Worm (Caenorhabditis elegans): ENCODE results near the gene C24H10.2.

Gene C24H10.2

ce11 chrX:5038812-5039211 lies 25.6 kb upstream of the C24H10.2 start:
- TF ChIP-seq him-1 (tag; optimal IDR thresholded peaks at IDR 0.05) (no peak), dao-5 (tag; optimal IDR thresholded peaks at IDR 0.05) (no peak), W03F9.2 (tag; optimal IDR thresholded peaks at IDR 0.05) (no peak)

- TF ChIP-seq W03F9.2 (tag; optimal IDR thresholded peaks at IDR 0.05) (no peak), him-1 (tag; optimal IDR thresholded peaks at IDR 0.05) (no peak)
Observed at ce11 chrX:5040038-5040437, 24.4 kb upstream of the C24H10.2 start.

DNA sequence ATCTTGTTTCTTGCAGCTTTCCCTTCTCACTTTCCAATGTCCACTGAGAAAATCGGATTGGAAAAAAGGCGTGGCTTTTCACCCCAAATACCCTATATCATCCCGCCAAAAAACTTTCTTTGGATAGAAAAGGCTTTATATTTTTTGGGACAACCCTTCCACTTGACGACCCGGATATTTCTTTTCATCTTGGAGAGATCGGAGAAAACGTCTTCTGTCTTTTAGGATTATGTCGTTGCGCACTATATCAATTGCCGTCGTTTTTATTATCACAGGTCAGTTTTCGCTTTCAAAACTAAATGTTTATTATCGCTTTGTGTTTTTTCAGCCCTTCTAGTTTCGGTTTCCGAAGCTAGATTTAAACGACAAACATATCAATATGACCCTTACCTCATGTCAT lies 20.5 kb upstream of the C24H10.2 start, which contains the start of gene Y64H9A.2:
Gene Y64H9A.2, plus strand, starts transcription at position 90 of the 400 bp plus-strand sequence.
- no peak for TF ChIP-seq him-1 (tag; optimal IDR thresholded peaks at IDR 0.05)

DNA sequence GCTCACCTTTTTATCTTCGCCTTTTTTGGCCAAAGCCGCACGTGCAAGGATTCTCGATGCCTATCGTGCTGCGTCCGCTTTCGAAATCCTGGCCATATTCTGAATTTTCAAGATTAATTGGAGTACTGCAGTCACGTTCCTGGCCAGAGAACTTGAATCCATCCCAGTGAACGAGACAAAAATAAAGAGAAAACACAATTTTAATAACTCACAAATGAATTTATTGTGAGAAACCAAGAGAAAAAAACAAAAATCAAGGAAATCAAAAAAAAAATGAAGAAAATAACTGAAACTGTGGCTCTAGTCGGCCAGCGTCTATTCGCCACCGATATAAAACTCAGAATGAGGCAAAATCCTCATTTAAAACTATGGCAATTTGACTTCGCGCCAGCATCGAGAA lies 5.2 kb upstream of the C24H10.2 start, which contains the start of gene C24H10.4:
Gene C24H10.4, minus strand, starts transcription at position 101 of the 400 bp plus-strand sequence.
- TF ChIP-seq dao-5 (tag; optimal IDR thresholded peaks at IDR 0.05), result no peak
- TF ChIP-seq him-1 (tag; optimal IDR thresholded peaks at IDR 0.05), result no peak
- no peak for TF ChIP-seq W03F9.2 (tag; optimal IDR thresholded peaks at IDR 0.05)

- TF ChIP-seq dao-5 (tag; optimal IDR thresholded peaks at IDR 0.05), result no peak
Observed at ce11 chrX:5060756-5061155, 3.6 kb upstream of the C24H10.2 start, which contains the start of gene C24H10.3. Gene C24H10.3 (plus strand): TSS chrX:5061056.

DNA sequence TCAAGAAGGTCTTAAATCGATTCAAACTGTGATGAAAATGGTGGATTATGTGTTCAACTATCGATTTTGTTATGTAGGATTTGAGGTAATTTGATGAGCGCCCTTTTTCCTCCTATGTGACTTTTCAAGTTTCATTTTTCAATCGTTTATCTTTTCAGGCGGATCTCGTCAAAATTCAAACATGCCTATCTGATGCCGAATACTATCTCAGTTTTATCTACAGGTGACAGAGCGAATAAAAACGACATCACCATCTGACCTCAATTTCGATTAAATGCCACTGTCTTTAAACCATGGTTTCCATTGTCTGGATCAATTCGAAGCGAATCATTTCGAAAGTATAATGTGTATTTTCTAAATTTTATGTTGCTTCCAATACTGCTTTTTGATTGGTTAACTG lies 2.6 kb upstream of the C24H10.2 start:
- TF ChIP-seq W03F9.2 (tag; optimal IDR thresholded peaks at IDR 0.05), result no peak
- no peak for TF ChIP-seq dao-5 (tag; optimal IDR thresholded peaks at IDR 0.05)
- TF ChIP-seq him-1 (tag; optimal IDR thresholded peaks at IDR 0.05), result no peak

- TF ChIP-seq him-1 (tag; optimal IDR thresholded peaks at IDR 0.05), result no peak
- TF ChIP-seq dao-5 (tag; optimal IDR thresholded peaks at IDR 0.05), result no peak
- TF ChIP-seq W03F9.2 (tag; optimal IDR thresholded peaks at IDR 0.05), result no peak
Observed at ce11 chrX:5066570-5066969, 2.2 kb downstream of the C24H10.2 start.

- no peak for TF ChIP-seq W03F9.2 (tag; optimal IDR thresholded peaks at IDR 0.05)
- TF ChIP-seq him-1 (tag; optimal IDR thresholded peaks at IDR 0.05), result no peak
- no peak for TF ChIP-seq dao-5 (tag; optimal IDR thresholded peaks at IDR 0.05)
Observed at ce11 chrX:5067796-5068195, 3.4 kb downstream of the C24H10.2 start, which contains the start of gene clc-7. Gene clc-7 (plus strand): TSS chrX:5068096.

DNA sequence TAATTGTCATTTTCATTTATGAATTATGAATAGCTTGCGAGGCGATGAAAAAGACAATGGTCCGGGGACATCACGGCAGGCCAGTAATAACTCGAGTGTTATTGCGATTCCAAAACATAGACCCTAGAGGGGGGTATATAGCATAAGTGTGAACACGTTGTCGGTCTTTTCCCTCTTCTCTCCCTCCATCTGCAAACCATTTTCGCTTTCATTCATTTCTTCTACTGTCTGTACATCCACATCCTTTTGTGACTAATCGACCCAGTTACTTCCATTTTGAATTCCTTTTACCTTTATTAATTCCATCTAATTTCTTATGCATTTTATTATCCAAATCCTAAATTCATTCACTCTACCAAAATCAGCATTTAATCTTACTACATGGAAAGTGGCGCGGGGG lies 6.6 kb downstream of the C24H10.2 start:
- TF ChIP-seq W03F9.2 (tag; optimal IDR thresholded peaks at IDR 0.05), result no peak
- no peak for TF ChIP-seq him-1 (tag; optimal IDR thresholded peaks at IDR 0.05)
- TF ChIP-seq dao-5 (tag; optimal IDR thresholded peaks at IDR 0.05), result no peak

DNA sequence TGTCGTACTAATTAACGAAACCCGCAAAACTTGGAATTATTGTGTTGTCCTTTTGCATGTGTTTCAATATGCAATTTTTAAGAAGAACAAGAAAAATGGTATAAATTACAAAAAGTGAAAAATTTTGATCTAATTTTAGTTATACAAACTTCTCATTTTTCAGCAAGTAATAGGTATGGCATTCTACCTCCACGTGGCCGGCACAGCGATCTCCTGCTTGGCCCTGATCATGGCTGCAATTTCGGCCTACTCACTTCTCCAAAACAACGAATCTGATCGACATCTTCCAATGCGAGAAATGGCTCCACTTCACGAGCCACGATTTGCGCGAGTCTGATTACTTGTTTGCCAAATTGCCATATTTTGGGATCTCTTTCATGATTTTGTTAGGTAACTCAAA lies 9.5 kb downstream of the C24H10.2 start:
- no peak for TF ChIP-seq W03F9.2 (tag; optimal IDR thresholded peaks at IDR 0.05)

- TF ChIP-seq W03F9.2 (tag; optimal IDR thresholded peaks at IDR 0.05) (no peak), dao-5 (tag; optimal IDR thresholded peaks at IDR 0.05) (no peak), him-1 (tag; optimal IDR thresholded peaks at IDR 0.05) (no peak)
Observed at ce11 chrX:5075538-5075937, 11.1 kb downstream of the C24H10.2 start.

DNA sequence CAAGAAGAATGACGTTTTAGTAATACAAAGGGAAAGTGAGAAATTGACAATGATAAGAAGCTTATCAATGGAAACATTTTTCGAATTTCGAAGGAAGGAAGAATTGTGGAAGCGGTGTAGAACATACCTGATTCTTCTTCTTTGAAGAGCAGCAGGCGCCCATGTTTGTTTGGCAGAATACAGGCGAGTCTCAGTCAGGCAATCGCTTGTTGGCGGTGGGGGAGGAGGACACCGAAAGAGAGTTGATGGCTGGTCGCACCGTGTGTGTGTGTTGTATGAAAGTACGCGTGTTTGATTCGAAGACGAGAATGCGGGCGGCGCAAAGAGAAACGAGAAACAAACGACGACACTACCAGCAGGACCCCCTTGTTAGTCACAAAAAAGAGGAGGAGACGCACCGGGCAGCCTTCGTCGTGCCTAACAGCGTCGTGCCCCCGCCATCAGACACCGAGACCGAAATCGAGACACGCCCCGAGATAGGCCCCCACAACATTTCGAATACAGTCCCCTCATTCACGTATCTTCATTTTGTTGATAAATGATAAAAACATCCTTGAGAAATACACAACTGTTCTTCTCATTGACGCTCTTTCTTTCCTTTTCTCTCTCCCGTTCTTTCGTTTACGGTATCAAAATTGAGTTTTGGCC lies 13.4 kb downstream of the C24H10.2 start, which contains the start of gene cal-5:
Gene cal-5, minus strand, starts transcription at position 266 of the 648 bp plus-strand sequence.
- TF ChIP-seq W03F9.2 (tag; optimal IDR thresholded peaks at IDR 0.05) (no peak), dao-5 (tag; optimal IDR thresholded peaks at IDR 0.05) (no peak), him-1 (tag; optimal IDR thresholded peaks at IDR 0.05) (no peak)

ce11 chrX:5079297-5079696 lies 14.9 kb downstream of the C24H10.2 start:
- TF ChIP-seq him-1 (tag; optimal IDR thresholded peaks at IDR 0.05) (no peak), W03F9.2 (tag; optimal IDR thresholded peaks at IDR 0.05) (no peak), dao-5 (tag; optimal IDR thresholded peaks at IDR 0.05) (no peak)

ce11 chrX:5084080-5084479 lies 19.7 kb downstream of the C24H10.2 start:
- TF ChIP-seq dao-5 (tag; optimal IDR thresholded peaks at IDR 0.05), result no peak
- TF ChIP-seq him-1 (tag; optimal IDR thresholded peaks at IDR 0.05), result no peak
- no peak for TF ChIP-seq W03F9.2 (tag; optimal IDR thresholded peaks at IDR 0.05)

- no peak for TF ChIP-seq dao-5 (tag; optimal IDR thresholded peaks at IDR 0.05)
- TF ChIP-seq W03F9.2 (tag; optimal IDR thresholded peaks at IDR 0.05), result no peak
- TF ChIP-seq him-1 (tag; optimal IDR thresholded peaks at IDR 0.05), result no peak
Observed at ce11 chrX:5084495-5084894, 20.1 kb downstream of the C24H10.2 start, which contains the start of gene ets-5. Gene ets-5 (minus strand): TSS chrX:5084526.
